Fruit fly (Drosophila melanogaster): ENCODE data around the gene dpr19.

DNA sequence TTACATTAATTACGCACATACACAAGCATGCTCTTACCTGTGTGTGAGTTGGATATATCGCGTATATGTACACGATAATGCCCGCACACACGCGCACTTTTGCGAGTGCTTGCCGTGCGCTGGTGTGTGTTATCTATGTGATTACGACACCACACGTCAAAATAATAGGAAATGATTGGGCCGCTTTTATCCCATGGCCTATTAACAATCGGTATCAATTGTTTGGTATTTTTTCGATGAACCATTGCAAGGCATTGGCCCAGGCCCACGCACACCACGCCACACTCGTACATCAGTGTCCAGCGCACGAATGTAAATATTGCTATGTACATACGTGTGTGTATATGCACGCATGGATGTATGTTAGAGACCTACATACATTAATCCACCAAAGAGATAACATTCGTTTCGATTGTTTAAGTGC, 41.1 kb upstream of the dpr19 start:
- TF ChIP-seq CG15514 (GFP tag; optimal IDR thresholded peaks at IDR 0.05) (peak; percentile 96), CG17385 (GFP tag; optimal IDR thresholded peaks at IDR 0.05) (peak; percentile 64), CG17328 (GFP tag; IDR thresholded peaks at IDR 0.05) (peak; percentile 53), Awh (GFP tag; IDR thresholded peaks at IDR 0.05) (peak; percentile 78; the same call in 1 of the 2 replicates), MBD-R2 (GFP tag; IDR thresholded peaks at IDR 0.05) (peak; percentile 81), CG1832 (GFP tag; optimal IDR thresholded peaks at IDR 0.05) (no peak), onecut (GFP tag; IDR thresholded peaks at IDR 0.05) (peak; percentile 74), br (optimal IDR thresholded peaks at IDR 0.05) (no peak), tgo (GFP tag; IDR thresholded peaks at IDR 0.05) (no peak; the same call in 2 of the 3 replicates), gce (GFP tag; IDR thresholded peaks at IDR 0.05) (no peak), phol (tag; optimal IDR thresholded peaks at IDR 0.05) (no peak), Adf1 (GFP tag; IDR thresholded peaks at IDR 0.05) (peak; percentile 16; the same call in 1 of the 2 replicates)
